Fruit fly (Drosophila melanogaster): ENCODE results near the gene CG34012.
A peak's percentile ranks its signal among the peaks of the same experiment; 100 is the strongest.

The CG34012 gene

dm6 chr3L:11155380-11155779 is 46.1 kb upstream of the CG34012 start (continued):
- no peak for TF ChIP-seq Hr38 (GFP tag; optimal IDR thresholded peaks at IDR 0.05)
- no peak for TF ChIP-seq CG6854 (GFP tag; optimal IDR thresholded peaks at IDR 0.05)
- no peak for TF ChIP-seq CG8319 (GFP tag; optimal IDR thresholded peaks at IDR 0.05)
- no peak for TF ChIP-seq Blimp-1 (GFP tag; optimal IDR thresholded peaks at IDR 0.05)
- peak; percentile 5 for TF ChIP-seq dsx (GFP tag; optimal IDR thresholded peaks at IDR 0.05; ENCODE audit: poor library complexity, severe bottlenecking)
- peak; percentile 37 for TF ChIP-seq Hr39 (GFP tag; optimal IDR thresholded peaks at IDR 0.05)
- peak; percentile 87 for TF ChIP-seq Eip78C (GFP tag)
- peak; percentile 9 for TF ChIP-seq Sox14 (GFP tag; optimal IDR thresholded peaks at IDR 0.05)
- peak; percentile 43 for TF ChIP-seq Met (GFP tag; optimal IDR thresholded peaks at IDR 0.05)
- no peak for TF ChIP-seq CG11762 (GFP tag; optimal IDR thresholded peaks at IDR 0.05; ENCODE audit: insufficient read depth)
- no peak for TF ChIP-seq Lpt (GFP tag; optimal IDR thresholded peaks at IDR 0.05)

- TF ChIP-seq CG32006 (GFP tag; optimal IDR thresholded peaks at IDR 0.05), result no peak
- TF ChIP-seq CG10631 (GFP tag; optimal IDR thresholded peaks at IDR 0.05), result no peak
- TF ChIP-seq Gug (GFP tag; IDR thresholded peaks at IDR 0.05), result no peak
- TF ChIP-seq Eip75B (GFP tag; optimal IDR thresholded peaks at IDR 0.05), result peak; percentile 36
- TF ChIP-seq svp (GFP tag), result peak; percentile 54
- no peak for TF ChIP-seq CG7368 (GFP tag; optimal IDR thresholded peaks at IDR 0.05)
- peak; percentile 27 for TF ChIP-seq fkh (GFP tag; optimal IDR thresholded peaks at IDR 0.05)
- peak; percentile 6 for TF ChIP-seq achi (GFP tag; optimal IDR thresholded peaks at IDR 0.05)
- TF ChIP-seq Ets21C (GFP tag; optimal IDR thresholded peaks at IDR 0.05), result no peak
- peak; percentile 99 for TF ChIP-seq Blimp-1 (GFP tag; optimal IDR thresholded peaks at IDR 0.05)
- TF ChIP-seq esn (GFP tag; optimal IDR thresholded peaks at IDR 0.05), result no peak
- TF ChIP-seq Hr38 (GFP tag; optimal IDR thresholded peaks at IDR 0.05), result no peak
- TF ChIP-seq Hr4 (GFP tag; optimal IDR thresholded peaks at IDR 0.05), result no peak
- no peak for TF ChIP-seq CG6163 (GFP tag; IDR thresholded peaks at IDR 0.05)
- no peak for TF ChIP-seq cyc (GFP tag; optimal IDR thresholded peaks at IDR 0.05)
- TF ChIP-seq Eip78C (GFP tag), result peak; percentile 40
- TF ChIP-seq CG11762 (GFP tag; optimal IDR thresholded peaks at IDR 0.05; ENCODE audit: insufficient read depth), result no peak
- TF ChIP-seq Met (GFP tag; optimal IDR thresholded peaks at IDR 0.05), result peak; percentile 1
- TF ChIP-seq CG6854 (GFP tag; optimal IDR thresholded peaks at IDR 0.05), result no peak
- peak; percentile 29 for TF ChIP-seq CG6276 (GFP tag; optimal IDR thresholded peaks at IDR 0.05)
- TF ChIP-seq net (GFP tag; optimal IDR thresholded peaks at IDR 0.05), result no peak
- TF ChIP-seq fd85E (GFP tag; optimal IDR thresholded peaks at IDR 0.05), result no peak
- TF ChIP-seq CG3032 (tag; optimal IDR thresholded peaks at IDR 0.05), result no peak
- no peak for TF ChIP-seq OdsH (GFP tag; optimal IDR thresholded peaks at IDR 0.05)
- TF ChIP-seq fd59A (GFP tag; optimal IDR thresholded peaks at IDR 0.05), result no peak
- TF ChIP-seq CG31627 (GFP tag; optimal IDR thresholded peaks at IDR 0.05), result no peak
- TF ChIP-seq CG15336 (GFP tag; IDR thresholded peaks at IDR 0.05), result no peak
- TF ChIP-seq Hr39 (GFP tag; optimal IDR thresholded peaks at IDR 0.05), result no peak
Measured at dm6 chr3L:11150735-11151287, 41.5 kb upstream of the CG34012 start, which contains the start of gene CG6216. TSS of gene CG6216 (minus strand) at chr3L:11150785.

- no peak for TF ChIP-seq esn (GFP tag; optimal IDR thresholded peaks at IDR 0.05)
- peak; percentile 85 for TF ChIP-seq CG10669 (GFP tag; optimal IDR thresholded peaks at IDR 0.05)
- TF ChIP-seq CG32006 (GFP tag; optimal IDR thresholded peaks at IDR 0.05), result peak; percentile 82
- TF ChIP-seq Blimp-1 (GFP tag; optimal IDR thresholded peaks at IDR 0.05), result no peak
- TF ChIP-seq dac (GFP tag; optimal IDR thresholded peaks at IDR 0.05), result no peak
- peak; percentile 37 for TF ChIP-seq CG8632 (GFP tag; optimal IDR thresholded peaks at IDR 0.05)
- no peak for TF ChIP-seq Smox (GFP tag; optimal IDR thresholded peaks at IDR 0.05)
- TF ChIP-seq salr (GFP tag; optimal IDR thresholded peaks at IDR 0.05), result peak; percentile 22 to 74
- no peak for TF ChIP-seq Hr38 (GFP tag; optimal IDR thresholded peaks at IDR 0.05)
- no peak for TF ChIP-seq svp (GFP tag)
- TF ChIP-seq vri (GFP tag; optimal IDR thresholded peaks at IDR 0.05), result no peak
- TF ChIP-seq CG6808 (GFP tag; optimal IDR thresholded peaks at IDR 0.05), result peak; percentile 84
- peak; percentile 62 to 73 for TF ChIP-seq ss (GFP tag; optimal IDR thresholded peaks at IDR 0.05)
- peak; percentile 70 for TF ChIP-seq Lpt (GFP tag; optimal IDR thresholded peaks at IDR 0.05)
- TF ChIP-seq CG6163 (GFP tag; IDR thresholded peaks at IDR 0.05), result peak; percentile 85
- TF ChIP-seq net (GFP tag; optimal IDR thresholded peaks at IDR 0.05), result peak; percentile 60
- peak; percentile 77 for TF ChIP-seq CG10631 (GFP tag; optimal IDR thresholded peaks at IDR 0.05)
- no peak for TF ChIP-seq Sox15 (GFP tag; optimal IDR thresholded peaks at IDR 0.05)
- TF ChIP-seq eg (GFP tag; IDR thresholded peaks at IDR 0.05), result peak; percentile 67; the same call in 2 of the 3 replicates
- no peak for TF ChIP-seq CG6854 (GFP tag; optimal IDR thresholded peaks at IDR 0.05)
- peak; percentile 63 for TF ChIP-seq Eip75B (GFP tag; optimal IDR thresholded peaks at IDR 0.05)
- TF ChIP-seq CG6276 (GFP tag; optimal IDR thresholded peaks at IDR 0.05), result peak; percentile 69
- peak; percentile 69 for TF ChIP-seq fd59A (GFP tag; optimal IDR thresholded peaks at IDR 0.05)
- TF ChIP-seq CG11902 (GFP tag; optimal IDR thresholded peaks at IDR 0.05), result no peak
- peak; percentile 19 for TF ChIP-seq CG6792 (GFP tag; optimal IDR thresholded peaks at IDR 0.05)
- TF ChIP-seq CG11762 (GFP tag; optimal IDR thresholded peaks at IDR 0.05; ENCODE audit: insufficient read depth), result peak; percentile 41
Measured at dm6 chr3L:11148478-11149251, 39.4 kb upstream of the CG34012 start.

Measured in whole organism, prepupa.